Worm (Caenorhabditis elegans) whole organism, young adult: ENCODE results near the gene T20G5.8.

ENCODE experiments used
- B0261.1 ChIP-seq: sonication (generic microtip); optimal IDR thresholded peaks from 2 replicates; lab custom pipeline; 2016; ENCODE audit warnings: mild to moderate bottlenecking, missing genetic modification characterization, moderate library complexity, missing compliant biosample characterization
- B0336.3 ChIP-seq: fragments of 200-800 bp; sonication (Bioruptor generic); IDR thresholded peaks from 2 replicates; pipeline ENCODE4 v1.3.6; 2022; ENCODE audit warnings: missing genetic modification characterization, missing compliant biosample characterization
- D2030.7 ChIP-seq: fragments of 200-800 bp; sonication (Bioruptor generic); IDR thresholded peaks from 2 replicates; pipeline ENCODE4 v1.3.6; 2022; ENCODE audit warnings: missing genetic modification reagents, missing genetic modification characterization, missing compliant biosample characterization
- F23B12.7 ChIP-seq: sonication (generic microtip); optimal IDR thresholded peaks from 2 replicates; lab custom pipeline; 2017; ENCODE audit warnings: missing genetic modification characterization, mild to moderate bottlenecking, missing compliant biosample characterization, antibody characterized with exemption, moderate library complexity; ENCODE audit not compliant: insufficient read depth
- F55B11.4 ChIP-seq: sonication (generic microtip); optimal IDR thresholded peaks from 2 replicates; lab custom pipeline; 2016; ENCODE audit warnings: missing compliant biosample characterization, missing genetic modification characterization, borderline replicate concordance; ENCODE audit not compliant: insufficient read depth
- F57C9.4 ChIP-seq: sonication (generic microtip); optimal IDR thresholded peaks from 2 replicates; lab custom pipeline; 2017; ENCODE audit warnings: mild to moderate bottlenecking, missing genetic modification characterization, missing compliant biosample characterization
- T07F8.4 ChIP-seq: sonication (generic microtip); optimal IDR thresholded peaks from 2 replicates; lab custom pipeline; 2016; ENCODE audit warnings: mild to moderate bottlenecking, missing genetic modification characterization, moderate library complexity, missing compliant biosample characterization
- Y56A3A.18 ChIP-seq: fragments of 200-800 bp; sonication (Bioruptor generic); IDR thresholded peaks from 2 replicates; pipeline ENCODE4 v1.3.6; 2022; ENCODE audit warnings: missing genetic modification reagents, missing genetic modification characterization, missing compliant biosample characterization
- Y79H2A.3 ChIP-seq: fragments of 200-800 bp; sonication (Bioruptor generic); conservative IDR thresholded peaks from 2 replicates; pipeline ENCODE4 v1.3.6; 2022; ENCODE audit warnings: missing genetic modification reagents, missing genetic modification characterization, missing compliant biosample characterization
- ama-1 ChIP-seq, 3 experiments: fragments of 150-350 bp in 1 of 3; sonication (generic microtip) in 2 of 3; optimal IDR thresholded peaks; 2 replicates each; lab custom pipeline; 2014 to 2018; ENCODE audit warnings: missing biosample characterization in 2 of 3, missing genetic modification characterization in 2 of 3, missing genetic modification reagents in 2 of 3
- atf-7 ChIP-seq: sonication (generic microtip); optimal IDR thresholded peaks from 2 replicates; lab custom pipeline; 2017; ENCODE audit warnings: mild to moderate bottlenecking, missing genetic modification characterization, missing compliant biosample characterization
- bed-1 ChIP-seq: fragments of 200-800 bp; sonication (Bioruptor generic); IDR thresholded peaks from 2 replicates; pipeline ENCODE4 v1.3.6; 2022; ENCODE audit warnings: missing genetic modification reagents, missing genetic modification characterization, missing compliant biosample characterization
- cebp-1 ChIP-seq, 2 experiments: fragments of 200-800 bp in 1 of 2; sonication (Bioruptor generic) in 1 of 2; sonication (generic microtip) in 1 of 2; IDR thresholded peaks in 1 of 2; optimal IDR thresholded peaks in 1 of 2; 2 replicates each; pipeline versions ENCODE4 v1.3.6 to Lab custom; 2017 to 2022; ENCODE audit warnings: missing compliant biosample characterization in 2 of 2, missing genetic modification characterization in 2 of 2, mild to moderate bottlenecking in 1 of 2, missing genetic modification reagents in 1 of 2, moderate library complexity in 1 of 2
- ceh-58 ChIP-seq: fragments of 200-800 bp; sonication (Bioruptor generic); IDR thresholded peaks from 2 replicates; pipeline ENCODE4 v1.3.6; 2022; ENCODE audit warnings: missing genetic modification characterization, missing compliant biosample characterization
- ceh-79 ChIP-seq: sonication (generic microtip); optimal IDR thresholded peaks from 2 replicates; lab custom pipeline; 2017; ENCODE audit warnings: mild to moderate bottlenecking, missing genetic modification characterization, missing compliant biosample characterization
- chd-7 ChIP-seq: sonication (generic microtip); optimal IDR thresholded peaks from 2 replicates; lab custom pipeline; 2016; ENCODE audit warnings: mild to moderate bottlenecking, missing genetic modification characterization, moderate library complexity, missing compliant biosample characterization
- dox-1 ChIP-seq: fragments of 200-800 bp; sonication (Bioruptor generic); IDR thresholded peaks from 2 replicates; pipeline ENCODE4 v1.3.6; 2022; ENCODE audit warnings: missing genetic modification reagents, missing genetic modification characterization, missing compliant biosample characterization
- ekl-4 ChIP-seq: fragments of 200-800 bp; sonication (Bioruptor generic); IDR thresholded peaks from 2 replicates; pipeline ENCODE4 v1.3.6; 2022; ENCODE audit warnings: missing genetic modification reagents, missing genetic modification characterization, missing compliant biosample characterization
- ets-4 ChIP-seq: fragments of 200-800 bp; sonication (Bioruptor generic); optimal IDR thresholded peaks from 2 replicates; lab custom pipeline; 2018; ENCODE audit warnings: mild to moderate bottlenecking, missing genetic modification characterization, missing compliant biosample characterization
- gei-17 ChIP-seq: fragments of 200-800 bp; sonication (Bioruptor generic); optimal IDR thresholded peaks from 2 replicates; lab custom pipeline; 2018; ENCODE audit warnings: mild to moderate bottlenecking, missing genetic modification characterization, missing compliant biosample characterization
- hmg-1.2 ChIP-seq: fragments of 200-800 bp; sonication (Bioruptor generic); IDR thresholded peaks from 2 replicates; pipeline ENCODE4 v1.3.6; 2022; ENCODE audit warnings: missing genetic modification reagents, missing genetic modification characterization, missing compliant biosample characterization
- lin-54 ChIP-seq: fragments of 200-800 bp; sonication (Bioruptor generic); optimal IDR thresholded peaks from 2 replicates; lab custom pipeline; 2018; ENCODE audit warnings: mild to moderate bottlenecking, missing genetic modification characterization, missing compliant biosample characterization
- madf-10 ChIP-seq: sonication (generic microtip); optimal IDR thresholded peaks from 2 replicates; lab custom pipeline; 2016; ENCODE audit warnings: mild to moderate bottlenecking, missing genetic modification characterization, missing compliant biosample characterization
- madf-6 ChIP-seq: fragments of 200-800 bp; sonication (Bioruptor generic); IDR thresholded peaks from 2 replicates; pipeline ENCODE4 v1.3.6; 2022; ENCODE audit warnings: missing genetic modification reagents, missing genetic modification characterization, missing compliant biosample characterization
- madf-8 ChIP-seq: fragments of 200-800 bp; sonication (Bioruptor generic); conservative IDR thresholded peaks from 2 replicates; pipeline ENCODE4 v1.3.6; 2022; ENCODE audit warnings: missing genetic modification reagents, missing genetic modification characterization, missing compliant biosample characterization
- mcd-1 ChIP-seq: fragments of 200-800 bp; sonication (Bioruptor generic); IDR thresholded peaks from 2 replicates; pipeline ENCODE4 v1.3.6; 2022; ENCODE audit warnings: missing genetic modification reagents, missing genetic modification characterization, missing compliant biosample characterization
- nhr-27 ChIP-seq: fragments of 200-800 bp; sonication (Bioruptor generic); optimal IDR thresholded peaks from 2 replicates; lab custom pipeline; 2018; ENCODE audit warnings: mild to moderate bottlenecking, missing genetic modification characterization, moderate library complexity, missing compliant biosample characterization
- nhr-90 ChIP-seq: sonication (generic microtip); optimal IDR thresholded peaks from 2 replicates; lab custom pipeline; 2016; ENCODE audit warnings: missing genotype, mild to moderate bottlenecking, missing genetic modification characterization, missing compliant biosample characterization
- rcor-1 ChIP-seq: fragments of 200-800 bp; sonication (Bioruptor generic); IDR thresholded peaks from 2 replicates; pipeline ENCODE4 v1.3.6; 2022; ENCODE audit warnings: missing genetic modification reagents, missing genetic modification characterization, missing compliant biosample characterization
- rec-8 ChIP-seq, 2 experiments: sonication (generic microtip); optimal IDR thresholded peaks; 2 replicates each; lab custom pipeline; 2016; ENCODE audit warnings: mild to moderate bottlenecking in 2 of 2, missing genetic modification characterization in 2 of 2, missing genetic modification reagents in 2 of 2, missing genotype in 2 of 2, missing biosample characterization in 1 of 2, missing compliant biosample characterization in 1 of 2, moderate library complexity in 1 of 2
- snpc-1.3 ChIP-seq: sonication (generic microtip); optimal IDR thresholded peaks from 2 replicates; lab custom pipeline; 2017; ENCODE audit warnings: missing genetic modification characterization, mild to moderate bottlenecking, missing compliant biosample characterization, antibody characterized with exemption, moderate library complexity, missing genotype, missing genetic modification reagents; ENCODE audit not compliant: insufficient read depth
- tbp1 ChIP-seq: fragments of 200-800 bp; sonication (Bioruptor generic); optimal IDR thresholded peaks from 2 replicates; lab custom pipeline; 2018; ENCODE audit warnings: mild to moderate bottlenecking, missing genetic modification characterization, missing compliant biosample characterization
- unc-62 ChIP-seq: fragments of 150-350 bp; optimal IDR thresholded peaks from 2 replicates; lab custom pipeline; 2014; ENCODE audit warnings: missing biosample characterization, missing genetic modification reagents, missing genetic modification characterization
- zim-3 ChIP-seq: sonication (generic microtip); optimal IDR thresholded peaks from 2 replicates; lab custom pipeline; 2017; ENCODE audit warnings: mild to moderate bottlenecking, missing genetic modification characterization, moderate library complexity, missing compliant biosample characterization
- ztf-25 ChIP-seq: fragments of 200-800 bp; sonication (Bioruptor generic); IDR thresholded peaks from 2 replicates; pipeline ENCODE4 v1.3.6; 2022; ENCODE audit warnings: missing genetic modification reagents, missing genetic modification characterization, missing compliant biosample characterization
- ztf-26 ChIP-seq: sonication (generic microtip); optimal IDR thresholded peaks from 2 replicates; lab custom pipeline; 2017; ENCODE audit warnings: missing genetic modification characterization, missing compliant biosample characterization
- ztf-3 ChIP-seq: fragments of 200-800 bp; sonication (Bioruptor generic); optimal IDR thresholded peaks from 2 replicates; lab custom pipeline; 2018; ENCODE audit warnings: mild to moderate bottlenecking, missing genetic modification characterization, missing compliant biosample characterization

T20G5.8 gene

ce11 chrIII:10199052-10199451 is at the start of gene T20G5.8:
TSS of gene T20G5.8 (plus strand) at chrIII:10199352.
- TF ChIP-seq F55B11.4 (no peak), bed-1 (no peak), F57C9.4 (tag; lab: Kevin White, UChicago) (no peak), cebp-1 (GFP tag; IDR thresholded peaks at IDR 0.05; lab: Robert Waterston, UW) (no peak), cebp-1 (tag; optimal IDR thresholded peaks at IDR 0.05; lab: Kevin White, UChicago) (no peak), unc-62 (GFP tag; lab: Kevin White, UChicago) (no peak), ztf-26 (tag; lab: Kevin White, UChicago) (no peak), hmg-1.2 (GFP tag; lab: Robert Waterston, UW) (no peak), gei-17 (GFP tag; lab: Kevin White, UChicago) (no peak), madf-10 (tag; lab: Kevin White, UChicago) (no peak), D2030.7 (GFP tag; lab: Robert Waterston, UW) (no peak), nhr-27 (tag; lab: Kevin White, UChicago) (no peak), atf-7 (tag; lab: Kevin White, UChicago) (no peak), B0261.1 (tag; lab: Kevin White, UChicago) (no peak), rec-8 (tag; optimal IDR thresholded peaks at IDR 0.05; lab: Kevin White, UChicago) (no peak), chd-7 (no peak), ama-1 (optimal IDR thresholded peaks at IDR 0.05; lab: Kevin White, UChicago) (no peak), ama-1 (GFP tag; optimal IDR thresholded peaks at IDR 0.05; lab: Kevin White, UChicago) (no peak), snpc-1.3 (tag; lab: Kevin White, UChicago) (no peak), B0336.3 (GFP tag; lab: Robert Waterston, UW) (no peak)

- TF ChIP-seq atf-7 (tag; lab: Kevin White, UChicago), result no peak
- TF ChIP-seq tbp1 (GFP tag; lab: Kevin White, UChicago), result no peak
- TF ChIP-seq mcd-1 (GFP tag; lab: Robert Waterston, UW), result no peak
- TF ChIP-seq zim-3 (tag; lab: Kevin White, UChicago), result no peak
- no peak for TF ChIP-seq ztf-3
- no peak for TF ChIP-seq madf-6 (GFP tag; lab: Robert Waterston, UW)
- TF ChIP-seq rcor-1 (GFP tag; lab: Robert Waterston, UW), result no peak
- no peak for TF ChIP-seq nhr-90 (tag; lab: Kevin White, UChicago)
- no peak for TF ChIP-seq ets-4 (GFP tag; lab: Kevin White, UChicago)
- no peak for TF ChIP-seq ceh-58 (GFP tag; lab: Robert Waterston, UW)
Measured at ce11 chrIII:10149910-10150309, 49.2 kb upstream of the T20G5.8 start.

ce11 chrIII:10150710-10151109 is 48.4 kb upstream of the T20G5.8 start:
- TF ChIP-seq ekl-4 (GFP tag; lab: Robert Waterston, UW) (no peak), ztf-25 (GFP tag; lab: Robert Waterston, UW) (no peak), T07F8.4 (no peak), dox-1 (GFP tag; lab: Robert Waterston, UW) (no peak), ceh-79 (tag; lab: Kevin White, UChicago) (no peak), lin-54 (GFP tag; lab: Kevin White, UChicago) (no peak), madf-8 (GFP tag; lab: Robert Waterston, UW) (no peak), F23B12.7 (no peak), mcd-1 (GFP tag; lab: Robert Waterston, UW) (no peak), Y56A3A.18 (no peak), madf-6 (GFP tag; lab: Robert Waterston, UW) (no peak), Y79H2A.3 (GFP tag; lab: Robert Waterston, UW) (no peak), ama-1 (optimal IDR thresholded peaks at IDR 0.05; lab: Kevin White, UChicago) (no peak), ama-1 (GFP tag; optimal IDR thresholded peaks at IDR 0.05; lab: Kevin White, UChicago) (no peak), D2030.7 (GFP tag; lab: Robert Waterston, UW) (no peak), F55B11.4 (no peak)
